Fruit fly (Drosophila melanogaster) whole organism, embryonic: ENCODE results near the gene CG10761.
A peak's percentile ranks its signal among the peaks of the same experiment; 100 is the strongest.

Experiments used
- Ada2b ChIP-seq: fragments of 200-800 bp; sonication (Bioruptor generic); IDR thresholded peaks from 2 replicates; pipeline ENCODE4 v1.3.6; 2022; ENCODE audit warnings: missing biosample characterization, missing genetic modification characterization
- Adf1 ChIP-seq: fragments of 200-800 bp; sonication (Bioruptor generic); IDR thresholded peaks from 2 replicates; pipeline ENCODE4 v1.3.6; 2022; ENCODE audit warnings: missing biosample characterization, missing genetic modification characterization
- CG12659 ChIP-seq: fragments of 200-800 bp; sonication (Bioruptor generic); optimal IDR thresholded peaks from 3 replicates; lab custom pipeline; 2017; ENCODE audit warnings: mild to moderate bottlenecking, missing biosample characterization, missing genetic modification reagents, missing genetic modification characterization
- CG13624 ChIP-seq: fragments of 200-800 bp; sonication (Bioruptor generic); optimal IDR thresholded peaks from 2 replicates; lab custom pipeline; 2016; ENCODE audit warnings: missing biosample characterization, missing genetic modification characterization
- CG14441 ChIP-seq: fragments of 200-800 bp; sonication (Bioruptor generic); IDR thresholded peaks from 2 replicates; pipeline ENCODE4 v1.3.6; 2022; ENCODE audit warnings: missing biosample characterization, missing genetic modification characterization
- CG15011 ChIP-seq: fragments of 200-800 bp; sonication (Bioruptor generic); optimal IDR thresholded peaks from 3 replicates; lab custom pipeline; 2018; ENCODE audit warnings: missing biosample characterization, mild to moderate bottlenecking, missing genetic modification characterization
- CG18599 ChIP-seq: fragments of 200-800 bp; sonication (Bioruptor generic); optimal IDR thresholded peaks from 3 replicates; lab custom pipeline; 2017; ENCODE audit warnings: missing biosample characterization, missing genetic modification characterization, mild to moderate bottlenecking, moderate library complexity, missing genetic modification reagents
- CG18619 ChIP-seq: fragments of 200-800 bp; sonication (Bioruptor generic); optimal IDR thresholded peaks from 3 replicates; lab custom pipeline; 2017; ENCODE audit warnings: missing biosample characterization, mild to moderate bottlenecking, missing genetic modification characterization
- CG2120 ChIP-seq: fragments of 200-800 bp; sonication (Bioruptor generic); optimal IDR thresholded peaks from 3 replicates; lab custom pipeline; 2016; ENCODE audit warnings: missing biosample characterization, missing genetic modification characterization
- CG32532 ChIP-seq: fragments of 200-800 bp; sonication (Bioruptor generic); IDR thresholded peaks from 2 replicates; pipeline ENCODE4 v1.3.6; 2022; ENCODE audit warnings: missing biosample characterization, missing genetic modification characterization
- CG3726 ChIP-seq: fragments of 200-800 bp; sonication (Bioruptor generic); IDR thresholded peaks from 3 replicates; pipeline ENCODE4, ENCODE4 v1.3.6; 2022; ENCODE audit warnings: missing biosample characterization, missing genetic modification characterization
- CG7928 ChIP-seq: fragments of 200-800 bp; sonication (Bioruptor generic); optimal IDR thresholded peaks from 2 replicates; lab custom pipeline; 2017; ENCODE audit warnings: missing biosample characterization, mild to moderate bottlenecking, missing genetic modification characterization
- CG9215 ChIP-seq: fragments of 200-800 bp; sonication (Bioruptor generic); IDR thresholded peaks from 2 replicates; pipeline ENCODE4 v1.3.6; 2022; ENCODE audit warnings: missing biosample characterization, missing genetic modification characterization
- CG9727 ChIP-seq: fragments of 200-800 bp; sonication (Bioruptor generic); optimal IDR thresholded peaks from 3 replicates; lab custom pipeline; 2017; ENCODE audit warnings: missing biosample characterization, mild to moderate bottlenecking, missing genetic modification characterization
- CG9932 ChIP-seq: fragments of 200-800 bp; sonication (Bioruptor generic); IDR thresholded peaks from 2 replicates; pipeline ENCODE4 v1.3.6; 2022; ENCODE audit warnings: missing biosample characterization, missing genetic modification characterization
- CoRest ChIP-seq: fragments of 200-800 bp; sonication (Bioruptor generic); optimal IDR thresholded peaks from 3 replicates; lab custom pipeline; 2018; ENCODE audit warnings: missing biosample characterization, mild to moderate bottlenecking, missing genetic modification characterization, moderate library complexity
- Deaf1 ChIP-seq: fragments of 200-800 bp; optimal IDR thresholded peaks from 3 replicates; lab custom pipeline; 2019; ENCODE audit warnings: missing biosample characterization, mild to moderate bottlenecking, missing genetic modification characterization, moderate library complexity
- Dek ChIP-seq: fragments of 200-800 bp; sonication (Bioruptor generic); optimal IDR thresholded peaks from 3 replicates; lab custom pipeline; 2019; ENCODE audit warnings: missing biosample characterization, mild to moderate bottlenecking, missing genetic modification characterization, moderate library complexity
- E2f1 ChIP-seq: fragments of 200-800 bp; sonication (Bioruptor generic); IDR thresholded peaks from 2 replicates; pipeline ENCODE4 v1.3.6; 2022; ENCODE audit warnings: missing biosample characterization, missing genetic modification characterization
- Ets65A ChIP-seq: fragments of 200-800 bp; sonication (Bioruptor generic); peaks from one replicate; lab custom pipeline; 2016; ENCODE audit warnings: missing biosample characterization, missing genetic modification characterization
- Fer3 ChIP-seq: fragments of 200-800 bp; sonication (Bioruptor generic); optimal IDR thresholded peaks from 2 replicates; lab custom pipeline; 2018; ENCODE audit warnings: missing biosample characterization, mild to moderate bottlenecking, missing genetic modification characterization, moderate library complexity
- Gsc ChIP-seq: fragments of 200-800 bp; sonication (Bioruptor generic); IDR thresholded peaks from 2 replicates; pipeline ENCODE4 v1.3.6; 2022; ENCODE audit warnings: missing biosample characterization, missing genetic modification characterization
- HHEX ChIP-seq: fragments of 200-800 bp; sonication (Bioruptor generic); optimal IDR thresholded peaks from 3 replicates; lab custom pipeline; 2017; ENCODE audit warnings: missing biosample characterization, mild to moderate bottlenecking, missing genetic modification characterization, missing genetic modification reagents
- Hr51 ChIP-seq, 2 experiments: fragments of 200-800 bp; sonication (Bioruptor generic); optimal IDR thresholded peaks; 2 replicates in 1 of 2; 3 replicates in 1 of 2; lab custom pipeline; 2016 to 2018; ENCODE audit warnings: missing biosample characterization in 2 of 2, missing genetic modification characterization in 2 of 2, mild to moderate bottlenecking in 1 of 2, moderate library complexity in 1 of 2
- Mad ChIP-seq: fragments of 200-800 bp; sonication (Bioruptor generic); optimal IDR thresholded peaks from 2 replicates; lab custom pipeline; 2016; ENCODE audit warnings: missing biosample characterization, missing genetic modification characterization
- Oli ChIP-seq: fragments of 200-800 bp; sonication (Bioruptor generic); optimal IDR thresholded peaks from 2 replicates; lab custom pipeline; 2018; ENCODE audit warnings: missing biosample characterization, mild to moderate bottlenecking, missing genetic modification characterization, moderate library complexity
- Pdp1 ChIP-seq, 2 experiments: fragments of 200-800 bp; sonication (Bioruptor generic); optimal IDR thresholded peaks; 3 replicates each; lab custom pipeline; 2016; ENCODE audit warnings: missing biosample characterization in 2 of 2, missing genetic modification characterization in 2 of 2, mild to moderate bottlenecking in 1 of 2, moderate library complexity in 1 of 2
- Rfx ChIP-seq: fragments of 200-800 bp; sonication (Bioruptor generic); IDR thresholded peaks from 2 replicates; pipeline ENCODE4 v1.3.6; 2022; ENCODE audit warnings: missing biosample characterization, missing genetic modification characterization
- Sry-β ChIP-seq: fragments of 200-800 bp; sonication (Bioruptor generic); optimal IDR thresholded peaks from 2 replicates; lab custom pipeline; 2018; ENCODE audit warnings: missing biosample characterization, mild to moderate bottlenecking, missing genetic modification characterization, moderate library complexity
- Ssrp ChIP-seq: fragments of 200-800 bp; sonication (Bioruptor generic); optimal IDR thresholded peaks from 2 replicates; lab custom pipeline; 2018; ENCODE audit warnings: missing biosample characterization, mild to moderate bottlenecking, missing genetic modification characterization, moderate library complexity
- Trl ChIP-seq, 3 experiments: fragments of >200 bp in 2 of 3; fragments of 200-800 bp in 1 of 3; sonication (Bioruptor generic) in 1 of 3; optimal IDR thresholded peaks; 2 replicates in 1 of 3; 3 replicates in 2 of 3; lab custom pipeline; 2016 to 2017; ENCODE audit warnings: missing biosample characterization in 1 of 3, missing genetic modification characterization in 1 of 3
- bcd ChIP-seq: fragments of 200-800 bp; sonication (Bioruptor generic); optimal IDR thresholded peaks from 2 replicates; lab custom pipeline; 2017; ENCODE audit warnings: missing biosample characterization, mild to moderate bottlenecking, missing genetic modification characterization
- dysf ChIP-seq: fragments of 200-800 bp; sonication (Bioruptor generic); IDR thresholded peaks from 3 replicates; pipeline ENCODE4 v1.3.6; 2022; ENCODE audit warnings: missing biosample characterization, missing genetic modification characterization
- fd102C ChIP-seq: fragments of 200-800 bp; sonication (Bioruptor generic); optimal IDR thresholded peaks from 2 replicates; lab custom pipeline; 2018; ENCODE audit warnings: missing biosample characterization, mild to moderate bottlenecking, missing genetic modification characterization, moderate library complexity
- fu2 ChIP-seq: fragments of 200-800 bp; sonication (Bioruptor generic); optimal IDR thresholded peaks from 2 replicates; lab custom pipeline; 2016; ENCODE audit warnings: missing biosample characterization, missing genetic modification characterization
- gro ChIP-seq: fragments of 200-800 bp; sonication (Bioruptor generic); optimal IDR thresholded peaks from 2 replicates; lab custom pipeline; 2016; ENCODE audit warnings: missing biosample characterization, missing genetic modification characterization
- ham ChIP-seq: fragments of 200-800 bp; sonication (Bioruptor generic); IDR thresholded peaks from 2 replicates; pipeline ENCODE4 v1.3.6; 2022; ENCODE audit warnings: missing biosample characterization, missing genetic modification characterization
- jumu ChIP-seq: fragments of 200-800 bp; sonication (Bioruptor generic); optimal IDR thresholded peaks from 3 replicates; lab custom pipeline; 2016; ENCODE audit warnings: missing biosample characterization, missing genetic modification characterization
- lmd ChIP-seq: fragments of 200-800 bp; sonication (Bioruptor generic); IDR thresholded peaks from 2 replicates; pipeline ENCODE4 v1.3.6; 2022; ENCODE audit warnings: missing biosample characterization, missing genetic modification characterization
- mam ChIP-seq: fragments of 200-800 bp; sonication (Bioruptor generic); optimal IDR thresholded peaks from 3 replicates; lab custom pipeline; 2016; ENCODE audit warnings: missing biosample characterization, missing genetic modification characterization
- odd ChIP-seq: fragments of 200-800 bp; sonication (Bioruptor generic); optimal IDR thresholded peaks from 2 replicates; lab custom pipeline; 2017; ENCODE audit warnings: missing biosample characterization, mild to moderate bottlenecking, missing genetic modification characterization
- pb ChIP-seq: fragments of 200-800 bp; sonication (Bioruptor generic); optimal IDR thresholded peaks from 3 replicates; lab custom pipeline; 2016; ENCODE audit warnings: missing biosample characterization, missing genetic modification characterization
- schlank ChIP-seq: fragments of 200-800 bp; sonication (Bioruptor generic); optimal IDR thresholded peaks from 2 replicates; lab custom pipeline; 2018; ENCODE audit warnings: missing biosample characterization, mild to moderate bottlenecking, missing genetic modification characterization
- sr ChIP-seq: fragments of 200-800 bp; sonication (Bioruptor generic); IDR thresholded peaks from 3 replicates; pipeline ENCODE4 v1.3.6; 2022; ENCODE audit warnings: missing biosample characterization, missing genetic modification characterization
- stc ChIP-seq: fragments of 200-800 bp; sonication (Bioruptor generic); IDR thresholded peaks from 2 replicates; pipeline ENCODE4 v1.3.6; 2022; ENCODE audit warnings: missing biosample characterization, missing genetic modification characterization
- tgo ChIP-seq: fragments of 200-800 bp; sonication (Bioruptor generic); IDR thresholded peaks from 3 replicates; pipeline ENCODE4 v1.3.6; 2022; ENCODE audit warnings: missing biosample characterization, missing genetic modification characterization
- vvl ChIP-seq: fragments of 200-800 bp; sonication (Bioruptor generic); IDR thresholded peaks from 2 replicates; pipeline ENCODE4 v1.3.6; 2022; ENCODE audit warnings: missing biosample characterization, missing genetic modification characterization
- zfh2 ChIP-seq: fragments of 200-800 bp; sonication (Bioruptor generic); optimal IDR thresholded peaks from 2 replicates; lab custom pipeline; 2016; ENCODE audit warnings: missing biosample characterization, missing genetic modification characterization

CG10761 gene

dm6 chrX:8112715-8113114, 49.9 kb downstream of the CG10761 start (continued):
- TF ChIP-seq sr (GFP tag; lab: Robert Waterston, UW): no peak
- peak; percentile 36; the same call in 1 of the 2 replicates for TF ChIP-seq lmd
- peak; percentile 16; the same call in 1 of the 2 replicates for TF ChIP-seq Ada2b (GFP tag; lab: Robert Waterston, UW)
- TF ChIP-seq odd (GFP tag; lab: Kevin White, UChicago): no peak
- TF ChIP-seq CG9215: 0 out of 2 replicates have a peak, but pooled peaks have one; percentile 15
- peak; percentile 25 for TF ChIP-seq Oli (tag; lab: Kevin White, UChicago)
- peak; percentile 2 for TF ChIP-seq fu2 (GFP tag; lab: Kevin White, UChicago)
- peak; percentile 17 for TF ChIP-seq CG9727 (GFP tag; lab: Kevin White, UChicago)
- 0 out of 2 replicates have a peak, but pooled peaks have one; percentile 12 for TF ChIP-seq stc (GFP tag; lab: Robert Waterston, UW)
- TF ChIP-seq schlank: peak; percentile 20
- peak; percentile 65 for TF ChIP-seq CG13624 (GFP tag; lab: Kevin White, UChicago)
- TF ChIP-seq CG12659 (GFP tag; lab: Kevin White, UChicago): peak; percentile 35
- peak; percentile 28 for TF ChIP-seq CoRest (tag; lab: Kevin White, UChicago)
- TF ChIP-seq CG9932 (GFP tag; lab: Robert Waterston, UW): peak; percentile 52
- TF ChIP-seq Deaf1 (tag; lab: Kevin White, UChicago): no peak
- TF ChIP-seq CG7928 (GFP tag; lab: Kevin White, UChicago): no peak
- TF ChIP-seq CG18619 (GFP tag; lab: Kevin White, UChicago): peak; percentile 18
- peak; percentile 11; the same call in 1 of the 2 replicates for TF ChIP-seq Adf1 (GFP tag; lab: Robert Waterston, UW)
- TF ChIP-seq Sry-β: no peak
- no peak for TF ChIP-seq Ssrp (tag; lab: Kevin White, UChicago)
- TF ChIP-seq Dek: peak; percentile 26
- no peak for TF ChIP-seq CG3726 (GFP tag; lab: Robert Waterston, UW)
- TF ChIP-seq CG32532 (GFP tag; lab: Robert Waterston, UW): peak; percentile 64; the same call in 1 of the 2 replicates
- no peak for TF ChIP-seq Mad (GFP tag; lab: Kevin White, UChicago)
- peak; percentile 59 for TF ChIP-seq CG18599
- TF ChIP-seq Ets65A: peak; percentile 90
- TF ChIP-seq Pdp1 (GFP tag; optimal IDR thresholded peaks at IDR 0.05; lab: Kevin White, UChicago): peak in 1 of 2 experiments; percentile 14
- TF ChIP-seq Trl (optimal IDR thresholded peaks at IDR 0.05; lab: Kevin White, UChicago): no peak
- peak; percentile 5 for TF ChIP-seq Trl (GFP tag; optimal IDR thresholded peaks at IDR 0.05; lab: Kevin White, UChicago)
- peak; percentile 7 for TF ChIP-seq jumu (GFP tag; lab: Kevin White, UChicago)
- peak; percentile 60; the same call in 1 of the 2 replicates for TF ChIP-seq vvl
- no peak for TF ChIP-seq fd102C (GFP tag; lab: Kevin White, UChicago)
- TF ChIP-seq Hr51 (GFP tag; optimal IDR thresholded peaks at IDR 0.05; lab: Kevin White, UChicago): peak in 1 of 2 experiments; percentile 42
- TF ChIP-seq Rfx (GFP tag; lab: Robert Waterston, UW): peak; percentile 70
- no peak for TF ChIP-seq Gsc (GFP tag; lab: Robert Waterston, UW)
- no peak for TF ChIP-seq E2f1
- peak; percentile 38; the same call in 1 of the 3 replicates for TF ChIP-seq tgo (GFP tag; lab: Robert Waterston, UW)
- peak; percentile 44 for TF ChIP-seq HHEX (GFP tag; lab: Kevin White, UChicago)
- peak; percentile 11 for TF ChIP-seq CG15011 (GFP tag; lab: Kevin White, UChicago)
- peak; percentile 3 for TF ChIP-seq zfh2 (GFP tag; lab: Kevin White, UChicago)
- peak; percentile 41 for TF ChIP-seq mam (GFP tag; lab: Kevin White, UChicago)
- TF ChIP-seq Fer3 (tag; lab: Kevin White, UChicago): peak; percentile 27
- TF ChIP-seq CG2120 (GFP tag; lab: Kevin White, UChicago): peak; percentile 55
- 0 out of 2 replicates have a peak, but pooled peaks have one; percentile 14 for TF ChIP-seq ham (GFP tag; lab: Robert Waterston, UW)
- peak; percentile 31 for TF ChIP-seq gro (GFP tag; lab: Kevin White, UChicago)
- TF ChIP-seq pb (GFP tag; lab: Kevin White, UChicago): peak; percentile 17
- peak; percentile 41 for TF ChIP-seq CG14441 (GFP tag; lab: Robert Waterston, UW)
- TF ChIP-seq bcd (GFP tag; lab: Kevin White, UChicago): no peak
- peak; percentile 65; the same call in 2 of the 3 replicates for TF ChIP-seq dysf (GFP tag; lab: Robert Waterston, UW)
